Fruit fly (Drosophila melanogaster) whole organism, embryonic: ENCODE results near the gene MAGE.

ENCODE experiments used
- Aef1 ChIP-seq: fragments of 200-800 bp; sonication (Bioruptor generic); IDR thresholded peaks from 3 replicates; pipeline ENCODE4 v1.3.6; 2022; ENCODE audit warnings: missing biosample characterization, missing genetic modification characterization
- CG12659 ChIP-seq: fragments of 200-800 bp; sonication (Bioruptor generic); optimal IDR thresholded peaks from 3 replicates; lab custom pipeline; 2017; ENCODE audit warnings: mild to moderate bottlenecking, missing biosample characterization, missing genetic modification reagents, missing genetic modification characterization
- CG12769 ChIP-seq: fragments of 200-800 bp; sonication (Bioruptor generic); optimal IDR thresholded peaks from 2 replicates; lab custom pipeline; 2019; ENCODE audit warnings: missing biosample characterization, mild to moderate bottlenecking, missing genetic modification characterization, moderate library complexity
- CG13287 ChIP-seq: fragments of 200-800 bp; sonication (Bioruptor generic); IDR thresholded peaks from 2 replicates; pipeline ENCODE4 v1.3.6; 2022; ENCODE audit warnings: missing biosample characterization, missing genetic modification characterization; ENCODE audit not compliant: partially characterized antibody
- CG13296 ChIP-seq: fragments of 200-800 bp; sonication (Bioruptor generic); optimal IDR thresholded peaks from 3 replicates; lab custom pipeline; 2018; ENCODE audit warnings: missing biosample characterization, mild to moderate bottlenecking, missing genetic modification characterization
- CG14710 ChIP-seq: fragments of 200-800 bp; sonication (Bioruptor generic); optimal IDR thresholded peaks from 3 replicates; lab custom pipeline; 2019; ENCODE audit warnings: missing biosample characterization, mild to moderate bottlenecking, missing genetic modification characterization, moderate library complexity
- CG14965 ChIP-seq: fragments of 200-800 bp; sonication (Bioruptor generic); optimal IDR thresholded peaks from 2 replicates; lab custom pipeline; 2016; ENCODE audit warnings: missing biosample characterization, missing genetic modification characterization, borderline replicate concordance
- CG1602 ChIP-seq: fragments of 200-800 bp; sonication (Bioruptor generic); optimal IDR thresholded peaks from 3 replicates; lab custom pipeline; 2016; ENCODE audit warnings: missing biosample characterization, missing genetic modification characterization
- CG17186 ChIP-seq: fragments of 200-800 bp; sonication (Bioruptor generic); optimal IDR thresholded peaks from 3 replicates; lab custom pipeline; 2017; ENCODE audit warnings: missing biosample characterization, missing genetic modification reagents, missing genetic modification characterization
- CG17359 ChIP-seq: fragments of 200-800 bp; sonication (Bioruptor generic); optimal IDR thresholded peaks from 3 replicates; lab custom pipeline; 2018; ENCODE audit warnings: missing biosample characterization, mild to moderate bottlenecking, missing genetic modification characterization, moderate library complexity
- CG18619 ChIP-seq: fragments of 200-800 bp; sonication (Bioruptor generic); optimal IDR thresholded peaks from 3 replicates; lab custom pipeline; 2017; ENCODE audit warnings: missing biosample characterization, mild to moderate bottlenecking, missing genetic modification characterization
- CG2129 ChIP-seq: fragments of 200-800 bp; sonication (Bioruptor generic); IDR thresholded peaks from 2 replicates; pipeline ENCODE4 v1.3.6; 2022; ENCODE audit warnings: missing biosample characterization, missing genetic modification characterization; ENCODE audit not compliant: partially characterized antibody
- CG31441 ChIP-seq: fragments of 200-800 bp; sonication (Bioruptor generic); IDR thresholded peaks from 2 replicates; pipeline ENCODE4 v1.3.6; 2022; ENCODE audit warnings: missing biosample characterization, missing genetic modification characterization
- CG4617 ChIP-seq: fragments of 200-800 bp; sonication (Bioruptor generic); optimal IDR thresholded peaks from 3 replicates; lab custom pipeline; 2016; ENCODE audit warnings: missing biosample characterization, missing genetic modification characterization, borderline replicate concordance
- CG9215 ChIP-seq: fragments of 200-800 bp; sonication (Bioruptor generic); IDR thresholded peaks from 2 replicates; pipeline ENCODE4 v1.3.6; 2022; ENCODE audit warnings: missing biosample characterization, missing genetic modification characterization
- CG9437 ChIP-seq: fragments of 200-800 bp; sonication (Bioruptor generic); optimal IDR thresholded peaks from 2 replicates; lab custom pipeline; 2018; ENCODE audit warnings: missing biosample characterization, mild to moderate bottlenecking, missing genetic modification characterization
- CG9817 ChIP-seq: fragments of 200-800 bp; sonication (Bioruptor generic); optimal IDR thresholded peaks from 2 replicates; lab custom pipeline; 2018; ENCODE audit warnings: missing biosample characterization, mild to moderate bottlenecking, missing genetic modification characterization, moderate library complexity
- E2f2 ChIP-seq: fragments of 200-800 bp; sonication (Bioruptor generic); IDR thresholded peaks from 2 replicates; pipeline ENCODE4 v1.3.6; 2022; ENCODE audit warnings: missing biosample characterization, missing genetic modification characterization
- Gsc ChIP-seq: fragments of 200-800 bp; sonication (Bioruptor generic); IDR thresholded peaks from 2 replicates; pipeline ENCODE4 v1.3.6; 2022; ENCODE audit warnings: missing biosample characterization, missing genetic modification characterization
- Gug ChIP-seq: fragments of 200-800 bp; sonication (Bioruptor generic); IDR thresholded peaks from 4 replicates; pipeline ENCODE4 v1.3.6; 2022; ENCODE audit warnings: missing biosample characterization, missing genetic modification characterization
- HLH54F ChIP-seq: fragments of 200-800 bp; sonication (Bioruptor generic); optimal IDR thresholded peaks from 3 replicates; lab custom pipeline; 2016; ENCODE audit warnings: missing biosample characterization, missing genetic modification characterization
- Med ChIP-seq: fragments of 200-800 bp; sonication (Bioruptor generic); peaks from one replicate; lab custom pipeline; 2016; ENCODE audit warnings: missing biosample characterization, missing genetic modification characterization, mild to moderate bottlenecking, inconsistent platforms, moderate library complexity
- Mes4 ChIP-seq: fragments of 200-800 bp; sonication (Bioruptor generic); optimal IDR thresholded peaks from 2 replicates; lab custom pipeline; 2016; ENCODE audit warnings: missing biosample characterization, missing genetic modification characterization
- Nf-YC ChIP-seq: fragments of 200-800 bp; optimal IDR thresholded peaks from 3 replicates; lab custom pipeline; 2019; ENCODE audit warnings: missing biosample characterization, mild to moderate bottlenecking, missing genetic modification characterization, moderate library complexity
- Opbp ChIP-seq: fragments of 200-800 bp; sonication (Bioruptor generic); IDR thresholded peaks from 3 replicates; pipeline ENCODE4 v1.3.6; 2022; ENCODE audit warnings: missing biosample characterization, missing genetic modification characterization; ENCODE audit not compliant: partially characterized antibody
- cg ChIP-seq: fragments of 200-800 bp; sonication (Bioruptor generic); optimal IDR thresholded peaks from 3 replicates; lab custom pipeline; 2019; ENCODE audit warnings: missing biosample characterization, mild to moderate bottlenecking, missing genetic modification characterization, moderate library complexity
- chn ChIP-seq: fragments of 200-800 bp; sonication (Bioruptor generic); optimal IDR thresholded peaks from 2 replicates; lab custom pipeline; 2016; ENCODE audit warnings: missing biosample characterization, missing genetic modification characterization
- ci ChIP-seq: fragments of 200-800 bp; sonication (Bioruptor generic); IDR thresholded peaks from 3 replicates; pipeline ENCODE4 v1.3.6; 2022; ENCODE audit warnings: missing biosample characterization, missing genetic modification characterization
- crc ChIP-seq: fragments of 200-800 bp; sonication (Bioruptor generic); optimal IDR thresholded peaks from 2 replicates; lab custom pipeline; 2016; ENCODE audit warnings: missing biosample characterization, missing genetic modification characterization
- disco-r ChIP-seq: fragments of 200-800 bp; sonication (Bioruptor generic); optimal IDR thresholded peaks from 2 replicates; lab custom pipeline; 2016; ENCODE audit warnings: missing biosample characterization, missing genetic modification characterization
- fu2 ChIP-seq: fragments of 200-800 bp; sonication (Bioruptor generic); optimal IDR thresholded peaks from 2 replicates; lab custom pipeline; 2016; ENCODE audit warnings: missing biosample characterization, missing genetic modification characterization
- grau ChIP-seq: fragments of 200-800 bp; optimal IDR thresholded peaks from 3 replicates; lab custom pipeline; 2019; ENCODE audit warnings: missing biosample characterization, mild to moderate bottlenecking, missing genetic modification characterization, moderate library complexity
- gro ChIP-seq: fragments of 200-800 bp; sonication (Bioruptor generic); optimal IDR thresholded peaks from 2 replicates; lab custom pipeline; 2016; ENCODE audit warnings: missing biosample characterization, missing genetic modification characterization
- hkb ChIP-seq, 2 experiments: fragments of 200-800 bp in 1 of 2; fragments of >200 bp in 1 of 2; sonication (Bioruptor generic) in 1 of 2; IDR thresholded peaks in 1 of 2; optimal IDR thresholded peaks in 1 of 2; 2 replicates each; pipeline versions ENCODE4 v1.3.6 to Lab custom; 2017 to 2022; ENCODE audit warnings: missing biosample characterization in 1 of 2, missing genetic modification characterization in 1 of 2
- hth ChIP-seq: fragments of >200 bp; optimal IDR thresholded peaks from 2 replicates; lab custom pipeline; 2017; ENCODE audit warnings: inconsistent platforms
- jigr1 ChIP-seq: fragments of 200-800 bp; sonication (Bioruptor generic); IDR thresholded peaks from 3 replicates; pipeline ENCODE4 v1.3.6; 2022; ENCODE audit warnings: missing biosample characterization, missing genetic modification characterization
- kni ChIP-seq: fragments of 200-800 bp; sonication (Bioruptor generic); optimal IDR thresholded peaks from 3 replicates; lab custom pipeline; 2017; ENCODE audit warnings: mild to moderate bottlenecking, missing biosample characterization, missing genetic modification reagents, missing genetic modification characterization
- lbe ChIP-seq: fragments of 200-800 bp; sonication (Bioruptor generic); optimal IDR thresholded peaks from 2 replicates; lab custom pipeline; 2016; ENCODE audit warnings: missing biosample characterization, mild to moderate bottlenecking, missing genetic modification characterization
- luna ChIP-seq: fragments of 200-800 bp; sonication (Bioruptor generic); optimal IDR thresholded peaks from 2 replicates; lab custom pipeline; 2016; ENCODE audit warnings: missing biosample characterization, missing genetic modification characterization
- mam ChIP-seq: fragments of 200-800 bp; sonication (Bioruptor generic); optimal IDR thresholded peaks from 3 replicates; lab custom pipeline; 2016; ENCODE audit warnings: missing biosample characterization, missing genetic modification characterization
- mld ChIP-seq: fragments of 200-800 bp; sonication (Bioruptor generic); IDR thresholded peaks from 3 replicates; pipeline ENCODE4 v1.3.6; 2022; ENCODE audit warnings: missing biosample characterization, missing genetic modification characterization; ENCODE audit not compliant: partially characterized antibody
- p53 ChIP-seq: fragments of 200-800 bp; sonication (Bioruptor generic); optimal IDR thresholded peaks from 2 replicates; lab custom pipeline; 2016; ENCODE audit warnings: missing biosample characterization, missing genetic modification characterization
- phol ChIP-seq: fragments of 200-800 bp; sonication (Bioruptor generic); optimal IDR thresholded peaks from 3 replicates; lab custom pipeline; 2018; ENCODE audit warnings: missing biosample characterization, mild to moderate bottlenecking, missing genetic modification characterization, moderate library complexity
- sr ChIP-seq: fragments of 200-800 bp; sonication (Bioruptor generic); IDR thresholded peaks from 3 replicates; pipeline ENCODE4 v1.3.6; 2022; ENCODE audit warnings: missing biosample characterization, missing genetic modification characterization
- sug ChIP-seq: fragments of 200-800 bp; optimal IDR thresholded peaks from 2 replicates; lab custom pipeline; 2019; ENCODE audit warnings: missing biosample characterization, mild to moderate bottlenecking, missing genetic modification characterization, moderate library complexity
- unpg ChIP-seq: fragments of 200-800 bp; sonication (Bioruptor generic); optimal IDR thresholded peaks from 3 replicates; lab custom pipeline; 2018; ENCODE audit warnings: missing biosample characterization, mild to moderate bottlenecking, missing genetic modification characterization, moderate library complexity
- vfl ChIP-seq: fragments of 200-800 bp; sonication (Bioruptor generic); optimal IDR thresholded peaks from 2 replicates; lab custom pipeline; 2016; ENCODE audit warnings: missing biosample characterization, missing genetic modification characterization
- zfh1 ChIP-seq: fragments of 200-800 bp; sonication (Bioruptor generic); IDR thresholded peaks from 3 replicates; pipeline ENCODE4 v1.3.6; 2022; ENCODE audit warnings: missing biosample characterization, missing genetic modification characterization

MAGE gene

dm6 chr3R:7129280-7130069, 25.5 kb downstream of the MAGE start, which contains the start of gene CG31248 (continued):
- TF ChIP-seq CG4617 (GFP tag; lab: Kevin White, UChicago) (no peak), cg (GFP tag; lab: Kevin White, UChicago) (no peak), Mes4 (GFP tag; lab: Kevin White, UChicago) (no peak), Aef1 (GFP tag; lab: Robert Waterston, UW) (no peak), CG1602 (GFP tag; lab: Kevin White, UChicago) (no peak), vfl (no peak), lbe (no peak), E2f2 (0 out of 2 replicates have a peak, but pooled peaks have one; percentile 18), Nf-YC (peak; percentile 36), gro (GFP tag; lab: Kevin White, UChicago) (peak; percentile 42), mld (peak; percentile 69; the same call in 2 of the 3 replicates), CG9437 (GFP tag; lab: Kevin White, UChicago) (no peak), CG9817 (tag; lab: Kevin White, UChicago) (no peak), CG17186 (GFP tag; lab: Kevin White, UChicago) (no peak), CG2129 (GFP tag; lab: Robert Waterston, UW) (no peak), CG13287 (GFP tag; lab: Robert Waterston, UW) (peak; percentile 40; the same call in 1 of the 2 replicates), jigr1 (GFP tag; lab: Robert Waterston, UW) (no peak), CG12659 (GFP tag; lab: Kevin White, UChicago) (peak; percentile 17)
- TF ChIP-seq, all 482 proteins: peak for 56

dm6 chr3R:7127966-7128365, 27.0 kb downstream of the MAGE start, which contains the start of gene CG10068:
Gene CG10068, minus strand, starts transcription at chr3R:7128027.
- peak; percentile 84 for TF ChIP-seq grau (tag; lab: Kevin White, UChicago)
- no peak; the same call in 1 of the 2 replicates for TF ChIP-seq CG9215 (GFP tag; lab: Robert Waterston, UW)
- peak; percentile 71 for TF ChIP-seq fu2 (GFP tag; lab: Kevin White, UChicago)
- peak; percentile 39 for TF ChIP-seq CG14965 (GFP tag; lab: Kevin White, UChicago)
- TF ChIP-seq chn = peak; percentile 89
- no peak; the same call in 1 of the 3 replicates for TF ChIP-seq sr
- TF ChIP-seq CG31441 (GFP tag; lab: Robert Waterston, UW) = peak; percentile 88
- peak; percentile 55 for TF ChIP-seq p53 (GFP tag; lab: Kevin White, UChicago)
- peak; percentile 77 for TF ChIP-seq CG12769 (tag; lab: Kevin White, UChicago)
- TF ChIP-seq CG18619 (GFP tag; lab: Kevin White, UChicago) = peak; percentile 77
- TF ChIP-seq Gsc = no peak
- TF ChIP-seq crc = peak; percentile 76
- TF ChIP-seq HLH54F (GFP tag; lab: Kevin White, UChicago) = peak; percentile 88
- peak; percentile 99 for TF ChIP-seq Med (GFP tag; lab: Kevin White, UChicago)
- peak; percentile 73; the same call in 2 of the 4 replicates for TF ChIP-seq Gug (GFP tag; lab: Robert Waterston, UW)
- TF ChIP-seq mam = peak; percentile 87
- TF ChIP-seq zfh1 (GFP tag; lab: Robert Waterston, UW) = peak; percentile 97
- TF ChIP-seq hkb (optimal IDR thresholded peaks at IDR 0.05; lab: Kevin White, UChicago) = no peak
- TF ChIP-seq hkb (GFP tag; IDR thresholded peaks at IDR 0.05; lab: Robert Waterston, UW) = peak; percentile 95
- TF ChIP-seq unpg = peak; percentile 93
- no peak for TF ChIP-seq cg (GFP tag; lab: Kevin White, UChicago)
- TF ChIP-seq disco-r (GFP tag; lab: Kevin White, UChicago) = peak; percentile 38
- peak; percentile 52 for TF ChIP-seq luna (GFP tag; lab: Kevin White, UChicago)
- peak; percentile 91 for TF ChIP-seq phol (tag; lab: Kevin White, UChicago)
- TF ChIP-seq Opbp (GFP tag; lab: Robert Waterston, UW) = no peak
- peak; percentile 93 for TF ChIP-seq CG14710 (tag; lab: Kevin White, UChicago)
- TF ChIP-seq sug (tag; lab: Kevin White, UChicago) = peak; percentile 72
- TF ChIP-seq ci = peak; percentile 96
- TF ChIP-seq CG9817 (tag; lab: Kevin White, UChicago) = peak; percentile 69
- peak; percentile 77 for TF ChIP-seq CG13296 (GFP tag; lab: Kevin White, UChicago)
- peak; percentile 61 for TF ChIP-seq kni (GFP tag; lab: Kevin White, UChicago)
- TF ChIP-seq hth = no peak
- peak; percentile 90 for TF ChIP-seq CG17359 (tag; lab: Kevin White, UChicago)
